Fruit fly (Drosophila melanogaster): ENCODE data around the gene CG10340.

CG10340 gene

dm6 chr3R:16605929-16606328 lies 8.3 kb downstream of the CG10340 start:
- no peak for TF ChIP-seq insv (optimal IDR thresholded peaks at IDR 0.05)
- no peak for TF ChIP-seq h (optimal IDR thresholded peaks at IDR 0.05)

DNA sequence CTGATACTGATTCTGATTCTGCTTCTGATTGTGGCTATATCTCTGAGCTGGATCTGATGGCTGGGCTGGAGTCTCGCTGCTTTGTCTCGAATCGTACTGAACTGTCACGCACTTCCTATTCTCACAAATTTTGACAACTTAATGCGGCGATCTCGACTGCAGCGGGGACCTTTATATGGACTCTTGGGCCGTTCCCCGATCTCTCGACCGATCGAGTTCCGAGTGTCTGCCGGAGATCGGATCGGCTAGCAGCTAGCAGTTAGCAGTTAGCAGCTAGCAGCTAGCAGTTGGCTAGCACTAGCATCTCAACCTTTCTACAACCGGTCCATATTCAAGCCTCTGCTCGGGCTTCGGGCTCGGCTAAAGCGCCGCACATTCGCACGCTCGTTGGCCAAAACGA lies 9.5 kb downstream of the CG10340 start, which contains the start of gene CG10345:
Gene CG10345, minus strand, starts transcription at position 147 of the 400 bp plus-strand sequence.
- no peak for TF ChIP-seq h (optimal IDR thresholded peaks at IDR 0.05)
- TF ChIP-seq psq (optimal IDR thresholded peaks at IDR 0.05) = no peak

- TF ChIP-seq ttk (optimal IDR thresholded peaks at IDR 0.05) (no peak), Myc (optimal IDR thresholded peaks at IDR 0.05) (no peak), Sin3A (optimal IDR thresholded peaks at IDR 0.05) (no peak), h (optimal IDR thresholded peaks at IDR 0.05) (no peak), insv (optimal IDR thresholded peaks at IDR 0.05) (no peak), psq (optimal IDR thresholded peaks at IDR 0.05) (no peak)
Observed at dm6 chr3R:16600735-16601134, 13.5 kb downstream of the CG10340 start.

dm6 chr3R:16599647-16600046 lies 14.5 kb downstream of the CG10340 start:
- TF ChIP-seq Sin3A (optimal IDR thresholded peaks at IDR 0.05) = no peak
- no peak for TF ChIP-seq Myc (optimal IDR thresholded peaks at IDR 0.05)
- TF ChIP-seq psq (optimal IDR thresholded peaks at IDR 0.05) = no peak
- no peak for TF ChIP-seq ttk (optimal IDR thresholded peaks at IDR 0.05)
- no peak for TF ChIP-seq h (optimal IDR thresholded peaks at IDR 0.05)

DNA sequence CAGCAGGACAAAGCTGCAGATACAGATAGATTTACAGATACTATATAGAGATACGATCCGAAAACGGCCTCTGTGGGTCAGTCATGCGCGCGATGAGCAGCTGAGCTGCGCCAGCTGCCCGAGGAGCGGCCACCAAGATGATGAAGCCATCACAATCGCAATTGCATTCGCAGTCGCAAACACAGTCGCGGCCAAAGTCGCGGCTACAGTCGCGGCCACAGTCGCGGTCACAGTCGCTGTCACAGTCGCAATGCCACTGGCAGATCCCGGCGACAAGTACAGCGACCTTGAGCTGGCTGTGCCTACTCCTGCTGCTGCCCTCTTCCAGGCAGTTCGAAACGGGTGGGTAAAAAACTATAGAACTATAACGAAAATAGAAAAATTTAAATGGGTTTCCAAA lies 19.2 kb downstream of the CG10340 start:
- no peak for TF ChIP-seq ttk (optimal IDR thresholded peaks at IDR 0.05)
- no peak for TF ChIP-seq h (optimal IDR thresholded peaks at IDR 0.05)
- no peak for TF ChIP-seq insv (optimal IDR thresholded peaks at IDR 0.05)
- TF ChIP-seq psq (optimal IDR thresholded peaks at IDR 0.05) = no peak
- TF ChIP-seq Myc (optimal IDR thresholded peaks at IDR 0.05) = no peak
- TF ChIP-seq Sin3A (optimal IDR thresholded peaks at IDR 0.05) = no peak

- TF ChIP-seq h (optimal IDR thresholded peaks at IDR 0.05) = no peak
- TF ChIP-seq insv (optimal IDR thresholded peaks at IDR 0.05) = no peak
- TF ChIP-seq ttk (optimal IDR thresholded peaks at IDR 0.05) = no peak
Observed at dm6 chr3R:16594056-16594858, 19.9 kb downstream of the CG10340 start, which contains the start of gene CG14892. TSS of gene CG14892 (plus strand) at chr3R:16594414.

dm6 chr3R:16591407-16591806 lies 22.8 kb downstream of the CG10340 start:
- TF ChIP-seq Sin3A (optimal IDR thresholded peaks at IDR 0.05) (no peak), psq (optimal IDR thresholded peaks at IDR 0.05) (no peak), insv (optimal IDR thresholded peaks at IDR 0.05) (no peak), Myc (optimal IDR thresholded peaks at IDR 0.05) (no peak), h (optimal IDR thresholded peaks at IDR 0.05) (no peak), ttk (optimal IDR thresholded peaks at IDR 0.05) (no peak)

dm6 chr3R:16583605-16584004 lies 30.6 kb downstream of the CG10340 start, which contains the start of gene Scp2:
TSS of gene Scp2 (minus strand) at chr3R:16583663.
- TF ChIP-seq h (optimal IDR thresholded peaks at IDR 0.05) (no peak), insv (optimal IDR thresholded peaks at IDR 0.05) (no peak), ttk (optimal IDR thresholded peaks at IDR 0.05) (no peak), Myc (optimal IDR thresholded peaks at IDR 0.05) (no peak), Sin3A (optimal IDR thresholded peaks at IDR 0.05) (no peak), psq (optimal IDR thresholded peaks at IDR 0.05) (no peak)

- no peak for TF ChIP-seq ttk (optimal IDR thresholded peaks at IDR 0.05)
Observed at dm6 chr3R:16573483-16574145, 40.6 kb downstream of the CG10340 start, which contains the start of gene CG14903. TSS of gene CG14903 (minus strand) at chr3R:16573752.

DNA sequence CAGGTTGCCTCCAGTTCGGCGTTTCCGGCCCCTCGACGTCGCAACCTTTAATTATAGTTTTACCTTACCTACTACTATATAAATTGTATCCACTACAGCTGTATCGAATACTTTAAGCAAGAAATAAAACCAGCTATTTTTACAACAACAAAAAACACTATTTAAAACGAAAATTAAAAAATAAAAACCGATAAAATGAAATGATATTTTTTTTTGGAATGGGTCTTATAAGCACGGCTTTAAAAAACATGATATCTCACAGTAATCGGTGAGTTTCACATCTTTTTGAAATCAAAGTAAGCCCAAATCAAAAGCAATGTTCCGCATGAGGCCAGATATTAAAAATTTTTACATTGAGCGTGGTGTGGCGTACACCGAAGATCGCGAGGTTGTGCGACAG lies 43.0 kb downstream of the CG10340 start, which contains the start of gene CG14891:
Gene CG14891, plus strand, starts transcription at position 301 of the 400 bp plus-strand sequence.
- no peak for TF ChIP-seq insv (optimal IDR thresholded peaks at IDR 0.05)
- TF ChIP-seq Sin3A (optimal IDR thresholded peaks at IDR 0.05) = no peak
- no peak for TF ChIP-seq h (optimal IDR thresholded peaks at IDR 0.05)
- no peak for TF ChIP-seq ttk (optimal IDR thresholded peaks at IDR 0.05)

DNA sequence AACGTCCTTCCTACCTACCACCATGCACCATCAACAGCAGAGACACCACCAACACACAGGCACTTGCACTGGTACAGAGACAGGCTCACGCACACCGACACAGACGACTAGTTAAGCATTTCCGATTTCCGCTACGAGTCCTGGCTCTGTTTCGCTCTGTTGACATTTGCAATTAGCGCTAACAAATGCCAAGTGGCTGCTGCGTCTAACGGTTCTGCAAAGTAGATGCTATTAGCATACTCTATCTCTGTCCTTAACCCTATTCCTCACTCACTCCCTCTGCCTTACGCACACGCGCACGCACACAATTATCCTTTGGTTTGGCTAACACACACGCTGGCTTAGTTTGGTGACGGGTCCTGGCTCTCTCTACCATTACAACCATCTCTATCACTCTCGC lies 43.7 kb downstream of the CG10340 start:
- no peak for TF ChIP-seq psq (optimal IDR thresholded peaks at IDR 0.05)
- TF ChIP-seq ttk (optimal IDR thresholded peaks at IDR 0.05) = no peak
- no peak for TF ChIP-seq insv (optimal IDR thresholded peaks at IDR 0.05)
- TF ChIP-seq h (optimal IDR thresholded peaks at IDR 0.05) = no peak
- no peak for TF ChIP-seq Sin3A (optimal IDR thresholded peaks at IDR 0.05)
- no peak for TF ChIP-seq Myc (optimal IDR thresholded peaks at IDR 0.05)

- TF ChIP-seq Myc (optimal IDR thresholded peaks at IDR 0.05) = no peak
- TF ChIP-seq insv (optimal IDR thresholded peaks at IDR 0.05) = no peak
- no peak for TF ChIP-seq h (optimal IDR thresholded peaks at IDR 0.05)
- no peak for TF ChIP-seq Sin3A (optimal IDR thresholded peaks at IDR 0.05)
- TF ChIP-seq psq (optimal IDR thresholded peaks at IDR 0.05) = no peak
- TF ChIP-seq ttk (optimal IDR thresholded peaks at IDR 0.05) = no peak
Observed at dm6 chr3R:16569338-16569737, 44.9 kb downstream of the CG10340 start.

DNA sequence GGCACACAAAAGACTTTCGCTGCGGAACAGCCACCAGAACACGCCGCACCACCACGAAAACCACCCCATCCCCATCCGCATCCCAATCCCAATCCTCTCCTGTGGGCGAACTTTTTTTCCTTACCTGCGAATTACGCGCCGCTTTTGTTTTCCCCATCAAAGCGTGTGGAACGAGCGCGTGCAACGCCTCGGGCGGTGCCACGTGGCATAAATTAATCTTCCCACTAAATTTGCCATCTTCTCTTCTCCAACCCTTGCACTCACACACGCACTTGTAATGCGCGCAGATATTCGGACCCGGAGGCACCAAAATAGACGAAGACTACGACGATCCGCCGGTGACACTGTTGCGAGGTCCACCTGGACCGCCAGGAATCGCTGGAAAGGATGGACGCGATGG lies 49.4 kb downstream of the CG10340 start:
- TF ChIP-seq Myc (optimal IDR thresholded peaks at IDR 0.05) (no peak), h (optimal IDR thresholded peaks at IDR 0.05) (no peak), ttk (optimal IDR thresholded peaks at IDR 0.05) (no peak), insv (optimal IDR thresholded peaks at IDR 0.05) (no peak), psq (optimal IDR thresholded peaks at IDR 0.05) (no peak), Sin3A (optimal IDR thresholded peaks at IDR 0.05) (no peak)
